Worm (Caenorhabditis elegans) whole organism, late embryonic: ENCODE data around the gene C13A10.1.

ENCODE experiments used
- K09A11.1 ChIP-seq: sonication (generic microtip); optimal IDR thresholded peaks from 2 replicates; lab custom pipeline; 2017; ENCODE audit warnings: antibody characterized with exemption, mild to moderate bottlenecking, missing genetic modification characterization, missing compliant biosample characterization; ENCODE audit not compliant: insufficient read depth
- ama-1 ChIP-seq: fragments of 150-350 bp; optimal IDR thresholded peaks from 2 replicates; lab custom pipeline; 2014
- ceh-31 ChIP-seq: sonication (generic microtip); optimal IDR thresholded peaks from 2 replicates; lab custom pipeline; 2016; ENCODE audit warnings: missing genetic modification characterization, missing compliant biosample characterization
- dmd-4 ChIP-seq: sonication (generic microtip); optimal IDR thresholded peaks from 2 replicates; lab custom pipeline; 2016; ENCODE audit warnings: borderline replicate concordance, missing genetic modification characterization, missing compliant biosample characterization
- fax-1 ChIP-seq: sonication (generic microtip); optimal IDR thresholded peaks from 2 replicates; lab custom pipeline; 2016; ENCODE audit warnings: missing genotype, missing genetic modification characterization, missing compliant biosample characterization
- fkh-6 ChIP-seq: sonication (generic microtip); optimal IDR thresholded peaks from 2 replicates; lab custom pipeline; 2016; ENCODE audit warnings: missing genetic modification characterization, missing compliant biosample characterization
- odd-2 ChIP-seq: sonication (generic microtip); optimal IDR thresholded peaks from 2 replicates; lab custom pipeline; 2017; ENCODE audit warnings: antibody characterized with exemption, mild to moderate bottlenecking, missing genetic modification characterization, missing compliant biosample characterization
- pha-4 ChIP-seq: fragments of 150-350 bp; optimal IDR thresholded peaks from 2 replicates; lab custom pipeline; 2018; ENCODE audit warnings: missing biosample characterization, missing genetic modification reagents, missing genetic modification characterization
- unc-55 ChIP-seq: sonication (generic microtip); optimal IDR thresholded peaks from 2 replicates; lab custom pipeline; 2017; ENCODE audit warnings: missing biosample characterization, missing genetic modification reagents, missing genetic modification characterization

DNA sequence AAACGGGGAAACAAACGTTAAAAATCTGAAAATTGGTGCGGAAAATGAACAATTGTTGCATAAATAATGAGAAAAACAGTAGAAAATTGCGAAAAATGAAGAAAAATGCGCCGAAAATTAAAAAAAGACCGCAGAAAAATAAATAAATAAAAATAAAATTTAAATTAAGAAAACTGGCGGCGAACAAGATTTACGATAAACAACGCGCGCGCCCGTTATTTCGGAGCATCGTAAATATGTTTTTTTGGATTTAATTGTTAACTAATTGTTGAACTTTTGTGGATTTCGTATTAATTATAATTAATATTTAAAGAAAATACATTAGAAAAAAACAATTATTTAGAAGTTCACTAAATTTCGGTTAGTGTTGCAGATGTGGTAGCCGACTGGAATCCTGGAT is 21.3 kb upstream of the C13A10.1 start:
- TF ChIP-seq odd-2 (tag; lab: Kevin White, UChicago) (no peak), ama-1 (lab: Kevin White, UChicago) (no peak), ceh-31 (tag; lab: Kevin White, UChicago) (no peak), fkh-6 (tag; lab: Kevin White, UChicago) (no peak), fax-1 (tag; lab: Kevin White, UChicago) (no peak), K09A11.1 (tag; lab: Kevin White, UChicago) (no peak), pha-4 (tag; lab: Kevin White, UChicago) (no peak), unc-55 (no peak), dmd-4 (tag; lab: Kevin White, UChicago) (no peak)
